Worm (Caenorhabditis elegans): ENCODE measurements around the gene klp-6.

DNA sequence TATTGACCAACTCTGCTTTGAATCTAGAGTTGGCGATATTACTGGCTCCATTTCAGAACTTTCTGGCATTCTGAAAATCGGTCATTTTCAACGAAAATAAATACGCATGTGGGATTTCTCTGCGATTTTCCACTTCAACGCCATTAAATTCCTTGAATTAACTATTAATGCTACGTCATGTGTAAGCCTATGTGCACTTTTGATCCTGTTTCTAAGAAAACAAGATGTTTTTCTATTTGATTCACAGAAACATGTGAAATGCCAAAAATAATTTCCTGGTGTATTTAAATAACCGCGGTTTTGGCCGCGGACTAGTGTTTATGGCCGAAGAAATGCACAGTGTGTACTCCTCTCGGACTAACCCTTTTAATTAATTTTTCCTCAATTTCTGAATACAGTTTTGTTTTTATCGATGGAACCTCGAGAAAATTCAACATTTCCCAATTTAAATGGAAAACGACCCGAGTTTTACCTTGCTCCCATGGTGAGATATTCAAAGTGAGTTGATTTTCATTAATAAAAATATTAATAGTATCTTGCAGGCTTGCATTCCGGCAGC, 38.0 kb downstream of the klp-6 start, which contains the start of the genes C45G9.11 and C45G9.2:
- TF ChIP-seq ztf-29 (GFP tag; IDR thresholded peaks at IDR 0.05) = no peak
- TF ChIP-seq med-1 (GFP tag; optimal IDR thresholded peaks at IDR 0.05; ENCODE audit: insufficient read depth) = no peak
- TF ChIP-seq ztf-23 (GFP tag; IDR thresholded peaks at IDR 0.05) = peak; percentile 74
- no peak for TF ChIP-seq tab-1 (GFP tag; IDR thresholded peaks at IDR 0.05)
- TF ChIP-seq ref-1 (GFP tag; conservative IDR thresholded peaks at IDR 0.05) = no peak
- no peak for TF ChIP-seq T22C8.4 (GFP tag; IDR thresholded peaks at IDR 0.05)
- peak; percentile 61 for TF ChIP-seq flt-1 (GFP tag; IDR thresholded peaks at IDR 0.05)
